Worm (Caenorhabditis elegans) whole organism, L4 larva: Measurements from ENCODE around the gene msp-45.

ENCODE experiments used
- T26A8.4 ChIP-seq: fragments of 200-800 bp; sonication (Bioruptor generic); IDR thresholded peaks from 2 replicates; pipeline ENCODE4 v1.3.6; 2022; ENCODE audit warnings: missing genetic modification characterization, missing compliant biosample characterization
- hlh-30 ChIP-seq: sonication (generic microtip); optimal IDR thresholded peaks from 2 replicates; lab custom pipeline; 2017; ENCODE audit warnings: antibody characterized with exemption, mild to moderate bottlenecking, missing genetic modification characterization, missing compliant biosample characterization; ENCODE audit not compliant: insufficient read depth
- lsy-2 ChIP-seq, 2 experiments: fragments of 150-350 bp in 1 of 2; sonication (generic microtip) in 1 of 2; optimal IDR thresholded peaks; 2 replicates each; lab custom pipeline; 2014 to 2017; ENCODE audit warnings: missing biosample characterization in 2 of 2, missing genetic modification characterization in 2 of 2
- mdl-1 ChIP-seq, 2 experiments: fragments of 150-350 bp in 1 of 2; sonication (generic microtip) in 1 of 2; optimal IDR thresholded peaks; 2 replicates each; lab custom pipeline; 2014 to 2017; ENCODE audit warnings: missing biosample characterization in 2 of 2, missing genetic modification characterization in 2 of 2
- nhr-25 ChIP-seq: sonication (generic microtip); optimal IDR thresholded peaks from 2 replicates; lab custom pipeline; 2017; ENCODE audit warnings: missing genetic modification characterization, mild to moderate bottlenecking, missing compliant biosample characterization, antibody characterized with exemption, moderate library complexity, borderline replicate concordance; ENCODE audit not compliant: insufficient read depth
- zag-1 ChIP-seq: fragments of 150-350 bp; optimal IDR thresholded peaks from 2 replicates; lab custom pipeline; 2014; ENCODE audit warnings: missing biosample characterization, missing genetic modification characterization
- zfp-2 ChIP-seq: sonication (generic microtip); optimal IDR thresholded peaks from 2 replicates; lab custom pipeline; 2016; ENCODE audit warnings: mild to moderate bottlenecking, missing genetic modification characterization, missing compliant biosample characterization

ce11 chrII:5195504-5195903 lies 38.6 kb upstream of the msp-45 start, which contains the start of gene C34F11.5:
- TF ChIP-seq zfp-2 (tag; lab: Kevin White, UChicago) (no peak), T26A8.4 (GFP tag; lab: Robert Waterston, UW) (no peak), nhr-25 (tag; lab: Kevin White, UChicago) (no peak), mdl-1 (tag; optimal IDR thresholded peaks at IDR 0.05; lab: Kevin White, UChicago) (no peak), lsy-2 (tag; optimal IDR thresholded peaks at IDR 0.05; lab: Kevin White, UChicago) (no peak), zag-1 (tag; lab: Kevin White, UChicago) (no peak), hlh-30 (tag; lab: Kevin White, UChicago) (no peak)
